Worm (Caenorhabditis elegans) whole organism, L4 larva: Measurements from ENCODE around the gene F26A1.4.

Experiments used
- daf-19 ChIP-seq: fragments of 200-800 bp; sonication (Bioruptor generic); conservative IDR thresholded peaks from 2 replicates; pipeline ENCODE4 v1.3.6; 2022; ENCODE audit warnings: missing genetic modification characterization, missing compliant biosample characterization
- dve-1 ChIP-seq: sonication (generic microtip); optimal IDR thresholded peaks from 2 replicates; lab custom pipeline; 2017; ENCODE audit warnings: antibody characterized with exemption, mild to moderate bottlenecking, missing genetic modification characterization, missing compliant biosample characterization; ENCODE audit not compliant: insufficient read depth
- lsy-2 ChIP-seq, 2 experiments: fragments of 150-350 bp in 1 of 2; sonication (generic microtip) in 1 of 2; optimal IDR thresholded peaks; 2 replicates each; lab custom pipeline; 2014 to 2017; ENCODE audit warnings: missing biosample characterization in 2 of 2, missing genetic modification characterization in 2 of 2
- unc-39 ChIP-seq: sonication (generic microtip); optimal IDR thresholded peaks from 2 replicates; lab custom pipeline; 2017; ENCODE audit warnings: missing biosample characterization, missing genetic modification characterization

DNA sequence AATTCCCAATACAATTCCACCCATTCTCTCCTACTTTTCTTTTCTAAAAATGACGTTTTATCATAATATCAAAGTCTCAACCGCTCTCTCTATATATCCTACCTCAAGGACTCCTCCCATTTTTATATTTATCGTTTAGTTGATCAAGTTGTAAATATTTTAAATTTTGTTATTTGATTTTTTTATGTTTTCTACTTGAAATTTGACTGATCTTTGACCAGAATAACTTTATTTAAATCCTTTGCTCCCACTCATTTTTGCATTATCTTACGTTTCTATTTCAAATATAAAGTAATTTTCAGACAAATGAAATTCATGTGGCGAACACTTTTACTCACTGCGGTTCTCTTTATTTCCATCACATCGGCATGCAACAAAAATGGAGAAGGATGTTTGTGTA is 20.1 kb downstream of the F26A1.4 start, which contains the start of the genes acbp-7 and F26A1.19:
- TF ChIP-seq unc-39: no peak
- TF ChIP-seq lsy-2 (tag; optimal IDR thresholded peaks at IDR 0.05; lab: Kevin White, UChicago): no peak
- no peak for TF ChIP-seq dve-1
- TF ChIP-seq daf-19 (GFP tag; lab: Robert Waterston, UW): no peak
